Fruit fly (Drosophila melanogaster): ENCODE data around the gene Ndfip.

DNA sequence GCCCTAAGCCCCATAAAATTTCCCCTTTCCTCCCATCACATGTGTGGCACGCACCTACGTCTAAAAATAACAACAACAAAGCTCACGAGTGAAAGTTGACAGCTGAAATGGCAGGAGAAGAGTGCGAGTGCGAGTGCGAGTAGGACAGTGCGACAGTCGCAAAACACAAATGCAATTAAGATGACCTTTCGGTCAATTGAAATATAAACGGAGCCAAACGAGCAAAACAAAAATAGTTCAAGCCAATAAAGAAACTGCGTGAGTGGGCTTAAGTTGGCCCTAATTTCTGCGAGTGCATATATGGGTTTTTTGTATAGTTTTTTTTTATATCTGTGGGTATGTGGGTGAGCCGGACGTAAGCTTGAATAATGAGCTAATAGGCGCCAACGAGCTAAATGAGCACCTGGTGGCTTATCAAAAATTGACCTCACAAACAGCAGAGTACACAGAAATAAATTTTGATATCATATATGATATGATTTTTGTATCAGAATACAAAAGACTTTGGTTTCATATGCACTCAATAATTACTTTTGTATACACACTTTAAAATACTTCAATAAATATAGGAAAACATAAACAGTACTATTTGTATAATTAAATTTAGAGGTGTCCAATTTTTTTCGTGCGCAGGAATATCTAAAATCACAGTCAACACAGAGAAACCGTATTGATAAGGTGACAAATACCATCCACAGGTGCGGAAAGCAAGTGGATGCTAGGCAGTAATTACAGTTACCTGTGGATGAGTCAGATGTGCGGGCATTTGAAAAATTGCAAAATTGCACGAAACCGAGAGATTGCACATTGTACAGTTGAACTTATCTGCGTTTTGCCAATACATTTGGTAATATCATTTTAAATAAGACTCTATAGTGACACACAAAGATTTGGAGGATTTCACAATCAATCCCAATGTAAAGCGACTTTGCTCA, 2.1 kb downstream of the Ndfip start:
- no peak for TF ChIP-seq cnc (optimal IDR thresholded peaks at IDR 0.05)
- no peak for TF ChIP-seq CG11617 (GFP tag; optimal IDR thresholded peaks at IDR 0.05)
- no peak for TF ChIP-seq Clk (GFP tag; optimal IDR thresholded peaks at IDR 0.05)
- no peak for TF ChIP-seq CG7045 (GFP tag; optimal IDR thresholded peaks at IDR 0.05)
- no peak for TF ChIP-seq cic (GFP tag; optimal IDR thresholded peaks at IDR 0.05)
- TF ChIP-seq bab1 (GFP tag; optimal IDR thresholded peaks at IDR 0.05), result no peak
- TF ChIP-seq Hr96 (GFP tag; optimal IDR thresholded peaks at IDR 0.05), result no peak
- peak; percentile 96 for TF ChIP-seq kay (GFP tag; ENCODE audit: borderline replicate concordance)
- peak; percentile 27 for TF ChIP-seq CG14711 (tag; optimal IDR thresholded peaks at IDR 0.05)
- peak; percentile 11 for TF ChIP-seq CG7101 (tag; optimal IDR thresholded peaks at IDR 0.05)
- no peak for TF ChIP-seq toe (GFP tag; optimal IDR thresholded peaks at IDR 0.05)
